Worm (Caenorhabditis elegans) whole organism, L2 larva: ENCODE measurements around the gene H12D21.6.

ENCODE experiments used
- C34F6.9 ChIP-seq: fragments of 150-350 bp; optimal IDR thresholded peaks from 2 replicates; lab custom pipeline; 2014; ENCODE audit warnings: missing biosample characterization, missing genetic modification characterization
- F13H6.1 ChIP-seq: sonication (generic microtip); optimal IDR thresholded peaks from 2 replicates; lab custom pipeline; 2016; ENCODE audit warnings: missing genetic modification characterization, missing compliant biosample characterization
- R02D3.7 ChIP-seq: fragments of 150-350 bp; optimal IDR thresholded peaks from 2 replicates; lab custom pipeline; 2014; ENCODE audit warnings: missing biosample characterization, missing genetic modification characterization
- ZK546.5 ChIP-seq: sonication (generic microtip); optimal IDR thresholded peaks from 2 replicates; lab custom pipeline; 2017; ENCODE audit warnings: missing biosample characterization, missing genetic modification characterization
- ama-1 ChIP-seq: fragments of 150-350 bp; optimal IDR thresholded peaks from 2 replicates; lab custom pipeline; 2018; ENCODE audit warnings: inconsistent platforms
- blmp-1 ChIP-seq: sonication (generic microtip); optimal IDR thresholded peaks from 2 replicates; lab custom pipeline; 2017; ENCODE audit warnings: missing genetic modification characterization, mild to moderate bottlenecking, missing compliant biosample characterization, antibody characterized with exemption, moderate library complexity; ENCODE audit not compliant: insufficient read depth
- ceh-82 ChIP-seq: fragments of 150-350 bp; optimal IDR thresholded peaks from 2 replicates; lab custom pipeline; 2014; ENCODE audit warnings: missing biosample characterization, missing genetic modification characterization
- crh-2 ChIP-seq: sonication (generic microtip); optimal IDR thresholded peaks from 2 replicates; lab custom pipeline; 2017; ENCODE audit warnings: missing biosample characterization, missing genetic modification characterization
- egl-27 ChIP-seq: sonication (generic microtip); optimal IDR thresholded peaks from 3 replicates; lab custom pipeline; 2017; ENCODE audit warnings: missing biosample characterization, missing genetic modification reagents, missing genetic modification characterization
- elt-1 ChIP-seq: fragments of 150-350 bp; optimal IDR thresholded peaks from 2 replicates; lab custom pipeline; 2014; ENCODE audit warnings: missing biosample characterization, missing genetic modification characterization
- elt-3 ChIP-seq: sonication (generic microtip); optimal IDR thresholded peaks from 2 replicates; lab custom pipeline; 2017; ENCODE audit warnings: missing biosample characterization, missing genetic modification characterization
- fos-1 ChIP-seq: fragments of 150-350 bp; optimal IDR thresholded peaks from 2 replicates; lab custom pipeline; 2014; ENCODE audit warnings: missing biosample characterization, missing genetic modification characterization
- gmeb-1 ChIP-seq: fragments of 150-350 bp; optimal IDR thresholded peaks from 2 replicates; lab custom pipeline; 2014; ENCODE audit warnings: missing biosample characterization, missing genetic modification characterization
- lin-13 ChIP-seq: fragments of 150-350 bp; optimal IDR thresholded peaks from 2 replicates; lab custom pipeline; 2014; ENCODE audit warnings: missing biosample characterization, missing genetic modification reagents, missing genetic modification characterization
- lsy-2 ChIP-seq, 2 experiments: fragments of 150-350 bp in 1 of 2; sonication (generic microtip) in 1 of 2; optimal IDR thresholded peaks; 2 replicates each; lab custom pipeline; 2014 to 2017; ENCODE audit warnings: missing biosample characterization in 2 of 2, missing genetic modification characterization in 2 of 2
- mab-5 ChIP-seq: fragments of 150-350 bp; optimal IDR thresholded peaks from 2 replicates; lab custom pipeline; 2014; ENCODE audit warnings: missing biosample characterization, missing genetic modification characterization
- mdl-1 ChIP-seq, 2 experiments: fragments of 150-350 bp in 1 of 2; sonication (generic microtip) in 1 of 2; optimal IDR thresholded peaks; 2 replicates each; lab custom pipeline; 2017; ENCODE audit warnings: missing biosample characterization in 2 of 2, missing genetic modification characterization in 2 of 2
- nhr-11 ChIP-seq: fragments of 150-350 bp; optimal IDR thresholded peaks from 2 replicates; lab custom pipeline; 2014; ENCODE audit warnings: missing biosample characterization, missing genetic modification characterization
- nhr-12 ChIP-seq: fragments of 150-350 bp; optimal IDR thresholded peaks from 2 replicates; lab custom pipeline; 2014; ENCODE audit warnings: missing biosample characterization, missing genetic modification characterization
- nhr-129 ChIP-seq: fragments of 150-350 bp; optimal IDR thresholded peaks from 2 replicates; lab custom pipeline; 2014; ENCODE audit warnings: missing biosample characterization, missing genetic modification characterization
- nhr-21 ChIP-seq: fragments of 150-350 bp; optimal IDR thresholded peaks from 2 replicates; lab custom pipeline; 2014; ENCODE audit warnings: missing biosample characterization, missing genetic modification characterization
- nhr-25 ChIP-seq: fragments of 150-350 bp; sonication (generic microtip); optimal IDR thresholded peaks from 3 replicates; lab custom pipeline; 2014; ENCODE audit warnings: missing biosample characterization, missing genetic modification characterization
- nhr-6 ChIP-seq: fragments of 150-350 bp; optimal IDR thresholded peaks from 2 replicates; lab custom pipeline; 2014; ENCODE audit warnings: missing biosample characterization, missing genetic modification characterization
- sem-4 ChIP-seq: fragments of 150-350 bp; optimal IDR thresholded peaks from 2 replicates; lab custom pipeline; 2014; ENCODE audit warnings: missing biosample characterization, missing genetic modification reagents, missing genetic modification characterization
- sma-3 ChIP-seq: sonication (generic microtip); optimal IDR thresholded peaks from 2 replicates; lab custom pipeline; 2016; ENCODE audit warnings: missing genetic modification reagents, missing genetic modification characterization, missing compliant biosample characterization
- sma-9 ChIP-seq, 2 experiments: fragments of 150-350 bp in 1 of 2; sonication (generic microtip) in 1 of 2; optimal IDR thresholded peaks; 2 replicates each; lab custom pipeline; 2014 to 2016; ENCODE audit warnings: missing genetic modification characterization in 2 of 2, mild to moderate bottlenecking in 1 of 2, missing biosample characterization in 1 of 2, missing compliant biosample characterization in 1 of 2, missing genetic modification reagents in 1 of 2, moderate library complexity in 1 of 2
- snpc-4 ChIP-seq: fragments of 150-350 bp; optimal IDR thresholded peaks from 2 replicates; lab custom pipeline; 2014; ENCODE audit warnings: missing biosample characterization, missing genetic modification characterization
- unc-55 ChIP-seq: fragments of 150-350 bp; sonication (generic microtip); optimal IDR thresholded peaks from 3 replicates; lab custom pipeline; 2014; ENCODE audit warnings: missing biosample characterization, missing genetic modification reagents, missing genetic modification characterization
- unc-62 ChIP-seq: fragments of 150-350 bp; optimal IDR thresholded peaks from 2 replicates; lab custom pipeline; 2014; ENCODE audit warnings: missing biosample characterization, missing genetic modification reagents, missing genetic modification characterization
- ztf-11 ChIP-seq: sonication (generic microtip); optimal IDR thresholded peaks from 2 replicates; lab custom pipeline; 2017; ENCODE audit warnings: missing biosample characterization, missing genetic modification characterization
- ztf-4 ChIP-seq: fragments of 150-350 bp; optimal IDR thresholded peaks from 2 replicates; lab custom pipeline; 2014; ENCODE audit warnings: missing biosample characterization, missing genetic modification characterization

The H12D21.6 gene

DNA sequence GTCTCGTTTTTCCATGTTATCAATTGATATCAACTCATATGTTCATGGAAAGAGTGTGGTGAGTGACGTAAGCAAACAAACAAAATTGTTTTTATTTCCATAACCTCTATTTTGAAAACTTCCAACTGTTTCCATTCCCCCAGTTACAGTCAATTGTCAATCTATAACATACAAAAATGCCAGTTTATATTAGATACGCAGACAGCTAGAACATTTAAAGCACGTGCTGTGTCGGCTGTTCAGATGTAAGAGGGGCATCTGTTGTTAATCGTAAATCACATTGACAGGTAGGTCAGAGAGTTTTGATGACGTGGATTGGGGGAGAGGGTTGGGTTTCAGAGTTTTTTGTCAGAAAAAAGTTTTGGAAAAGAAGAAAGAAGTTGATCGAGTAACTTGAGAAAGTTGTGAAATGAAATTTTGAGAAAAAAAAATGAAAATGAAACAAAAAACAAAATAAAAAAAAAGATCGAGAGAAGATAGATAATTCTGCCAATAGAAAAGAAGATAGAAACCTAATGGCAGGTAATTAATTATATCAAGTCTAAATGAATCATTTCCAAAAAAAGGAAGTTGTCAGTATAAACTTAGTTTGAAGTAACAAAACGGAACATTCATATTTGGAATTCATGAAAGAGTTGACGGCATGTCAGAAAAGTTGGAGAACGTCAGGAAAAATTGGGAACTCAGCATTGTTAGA lies 49.0 kb downstream of the H12D21.6 start:
- TF ChIP-seq unc-55 (GFP tag; lab: Kevin White, UChicago) (no peak), snpc-4 (tag; lab: Kevin White, UChicago) (peak; percentile 23), ama-1 (peak; percentile 80), F13H6.1 (tag; lab: Kevin White, UChicago) (peak; percentile 84), C34F6.9 (tag; lab: Kevin White, UChicago) (peak; percentile 63), ZK546.5 (tag; lab: Kevin White, UChicago) (no peak), R02D3.7 (tag; lab: Kevin White, UChicago) (no peak), sma-3 (peak; percentile 56), sem-4 (tag; lab: Kevin White, UChicago) (peak; percentile 20), mab-5 (tag; lab: Kevin White, UChicago) (peak; percentile 47), nhr-11 (tag; lab: Kevin White, UChicago) (no peak), elt-3 (tag; lab: Kevin White, UChicago) (no peak), egl-27 (no peak), crh-2 (peak; percentile 98), nhr-21 (peak; percentile 40), ztf-4 (peak; percentile 16), mdl-1 (tag; optimal IDR thresholded peaks at IDR 0.05; lab: Kevin White, UChicago) (peak; percentile 83 to 84), ceh-82 (tag; lab: Kevin White, UChicago) (no peak), blmp-1 (tag; lab: Kevin White, UChicago) (peak; percentile 46), gmeb-1 (tag; lab: Kevin White, UChicago) (peak; percentile 55), lsy-2 (tag; optimal IDR thresholded peaks at IDR 0.05; lab: Kevin White, UChicago) (peak in 1 of 2 experiments; percentile 72), nhr-12 (tag; lab: Kevin White, UChicago) (no peak), nhr-129 (tag; lab: Kevin White, UChicago) (peak; percentile 90), elt-1 (no peak), fos-1 (tag; lab: Kevin White, UChicago) (peak; percentile 23), nhr-6 (tag; lab: Kevin White, UChicago) (peak; percentile 76), ztf-11 (tag; lab: Kevin White, UChicago) (no peak), sma-9 (GFP tag; optimal IDR thresholded peaks at IDR 0.05; lab: Kevin White, UChicago) (peak; percentile 84), sma-9 (tag; optimal IDR thresholded peaks at IDR 0.05; lab: Kevin White, UChicago) (no peak), nhr-25 (tag; lab: Kevin White, UChicago) (peak; percentile 79), lin-13 (peak; percentile 23), unc-62 (GFP tag; lab: Kevin White, UChicago) (peak; percentile 29)
